Worm (Caenorhabditis elegans): ENCODE results near the gene vps-16.

The vps-16 gene

ce11 chrIII:6432939-6433338, at the start of gene vps-16:
vps-16 (plus strand) TSS chrIII:6433239.
- TF ChIP-seq dao-5 (tag; optimal IDR thresholded peaks at IDR 0.05) (no peak), W03F9.2 (tag; optimal IDR thresholded peaks at IDR 0.05) (no peak), him-1 (tag; optimal IDR thresholded peaks at IDR 0.05) (no peak)

- TF ChIP-seq W03F9.2 (tag; optimal IDR thresholded peaks at IDR 0.05) (no peak), dao-5 (tag; optimal IDR thresholded peaks at IDR 0.05) (no peak), him-1 (tag; optimal IDR thresholded peaks at IDR 0.05) (no peak)
These were observed 43.5 kb upstream of the vps-16 start, which contains the start of gene C16A3.2 for ce11 chrIII:6389533-6389932. C16A3.2 (plus strand) TSS chrIII:6389833.

- TF ChIP-seq him-1 (tag; optimal IDR thresholded peaks at IDR 0.05) (no peak), W03F9.2 (tag; optimal IDR thresholded peaks at IDR 0.05) (no peak), dao-5 (tag; optimal IDR thresholded peaks at IDR 0.05) (no peak)
These were observed 42.4 kb upstream of the vps-16 start, which contains the start of gene smrc-1 for ce11 chrIII:6390644-6391043. smrc-1 (plus strand) TSS chrIII:6390944.

- no peak for TF ChIP-seq W03F9.2 (tag; optimal IDR thresholded peaks at IDR 0.05)
- no peak for TF ChIP-seq dao-5 (tag; optimal IDR thresholded peaks at IDR 0.05)
- TF ChIP-seq him-1 (tag; optimal IDR thresholded peaks at IDR 0.05), result no peak
These were observed 37.3 kb upstream of the vps-16 start, which contains the start of gene oatr-1 for ce11 chrIII:6395706-6396232. oatr-1 (minus strand) TSS chrIII:6396182.

ce11 chrIII:6396381-6396780, 36.7 kb upstream of the vps-16 start:
- TF ChIP-seq him-1 (tag; optimal IDR thresholded peaks at IDR 0.05), result no peak

- no peak for TF ChIP-seq dao-5 (tag; optimal IDR thresholded peaks at IDR 0.05)
- no peak for TF ChIP-seq W03F9.2 (tag; optimal IDR thresholded peaks at IDR 0.05)
- no peak for TF ChIP-seq him-1 (tag; optimal IDR thresholded peaks at IDR 0.05)
These were observed 34.9 kb upstream of the vps-16 start for ce11 chrIII:6398124-6398523.

ce11 chrIII:6399424-6399823, 33.6 kb upstream of the vps-16 start:
- TF ChIP-seq dao-5 (tag; optimal IDR thresholded peaks at IDR 0.05) (no peak), W03F9.2 (tag; optimal IDR thresholded peaks at IDR 0.05) (no peak), him-1 (tag; optimal IDR thresholded peaks at IDR 0.05) (no peak)

DNA sequence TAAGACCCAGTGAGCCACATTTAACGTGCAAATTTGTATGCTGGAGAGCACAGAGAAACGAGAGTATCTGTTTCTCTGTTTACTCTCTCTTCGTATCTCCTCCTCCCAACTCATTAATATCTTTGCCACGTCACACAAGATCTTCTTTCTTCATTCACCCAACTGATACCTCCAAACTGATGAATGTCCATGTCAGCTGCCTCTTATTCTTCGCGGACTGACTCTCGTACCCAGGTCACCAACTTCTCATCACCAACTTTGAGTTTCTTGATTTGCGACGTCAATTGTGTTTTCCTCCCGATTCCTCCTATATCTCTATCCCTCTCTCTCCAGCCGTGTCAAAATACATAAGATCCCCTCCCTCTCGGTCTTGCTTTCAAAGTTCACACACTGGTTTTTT, 30.7 kb upstream of the vps-16 start:
- no peak for TF ChIP-seq W03F9.2 (tag; optimal IDR thresholded peaks at IDR 0.05)
- no peak for TF ChIP-seq dao-5 (tag; optimal IDR thresholded peaks at IDR 0.05)
- no peak for TF ChIP-seq him-1 (tag; optimal IDR thresholded peaks at IDR 0.05)

- no peak for TF ChIP-seq dao-5 (tag; optimal IDR thresholded peaks at IDR 0.05)
These were observed 30.2 kb upstream of the vps-16 start for ce11 chrIII:6402810-6403209.

DNA sequence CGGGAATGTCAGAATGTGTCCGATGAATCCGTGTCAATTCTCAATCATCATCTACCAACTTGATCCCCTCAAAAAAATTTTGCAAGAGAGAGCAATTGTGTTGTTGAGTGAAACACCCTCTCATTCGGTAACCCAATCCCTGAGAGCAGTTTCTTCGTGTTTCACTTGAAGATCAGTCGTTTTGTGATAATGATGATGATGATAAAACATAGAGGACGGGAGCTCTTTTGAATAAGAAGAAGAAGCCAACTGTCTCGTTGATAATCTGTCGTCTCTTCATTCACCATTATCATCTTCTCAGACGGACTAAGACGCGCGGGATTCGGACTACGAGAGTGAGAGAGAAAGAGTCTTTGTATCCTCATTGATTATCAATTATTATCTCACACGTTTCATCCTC, 27.9 kb upstream of the vps-16 start:
- no peak for TF ChIP-seq him-1 (tag; optimal IDR thresholded peaks at IDR 0.05)
- TF ChIP-seq dao-5 (tag; optimal IDR thresholded peaks at IDR 0.05), result no peak
- no peak for TF ChIP-seq W03F9.2 (tag; optimal IDR thresholded peaks at IDR 0.05)

- no peak for TF ChIP-seq W03F9.2 (tag; optimal IDR thresholded peaks at IDR 0.05)
- no peak for TF ChIP-seq him-1 (tag; optimal IDR thresholded peaks at IDR 0.05)
- no peak for TF ChIP-seq dao-5 (tag; optimal IDR thresholded peaks at IDR 0.05)
These were observed 26.2 kb upstream of the vps-16 start, which contains the start of gene let-756 for ce11 chrIII:6406829-6407228. let-756 (plus strand) TSS chrIII:6407129.

- TF ChIP-seq him-1 (tag; optimal IDR thresholded peaks at IDR 0.05), result no peak
- TF ChIP-seq dao-5 (tag; optimal IDR thresholded peaks at IDR 0.05), result no peak
- no peak for TF ChIP-seq W03F9.2 (tag; optimal IDR thresholded peaks at IDR 0.05)
These were observed 21.6 kb upstream of the vps-16 start for ce11 chrIII:6411430-6411829.

- TF ChIP-seq him-1 (tag; optimal IDR thresholded peaks at IDR 0.05) (no peak), dao-5 (tag; optimal IDR thresholded peaks at IDR 0.05) (no peak), W03F9.2 (tag; optimal IDR thresholded peaks at IDR 0.05) (no peak)
These were observed 21.1 kb upstream of the vps-16 start, which contains the start of gene C05D11.5 for ce11 chrIII:6411914-6412313. C05D11.5 (minus strand) TSS chrIII:6412014.

DNA sequence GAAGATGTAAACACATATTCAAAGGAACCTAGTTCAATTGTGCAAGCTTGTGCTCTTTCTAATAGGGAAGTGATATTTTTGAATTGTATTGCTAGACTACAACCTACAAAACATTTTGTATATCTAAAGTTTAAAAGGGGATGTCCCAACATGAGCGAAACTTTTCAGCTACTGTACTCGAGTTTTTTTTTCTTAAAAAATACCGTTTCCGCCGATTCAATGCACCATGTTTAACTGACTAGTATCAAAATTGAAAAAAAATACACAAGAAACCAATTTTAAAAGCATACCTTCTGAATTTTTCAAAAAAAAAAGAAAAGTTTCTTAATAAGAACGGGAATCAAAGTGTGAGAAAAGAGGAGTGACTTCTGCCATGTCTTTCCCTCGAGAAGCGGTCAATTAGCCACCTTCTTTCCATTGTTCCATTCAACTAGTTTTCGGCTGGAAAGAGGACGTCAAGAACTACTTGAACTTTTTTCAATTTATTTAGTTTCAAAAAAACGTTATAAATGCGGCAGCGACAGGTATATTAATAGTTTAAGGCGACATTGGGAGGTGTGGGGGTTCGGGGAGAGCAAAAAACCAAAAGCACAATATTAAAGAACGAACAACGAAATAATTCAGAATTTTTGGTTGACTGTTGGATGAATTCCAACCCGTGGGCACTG, 17.6 kb upstream of the vps-16 start, which contains the start of gene nas-4:
Gene nas-4 (minus strand): TSS at position 351 of the 668 bp plus-strand sequence.
- TF ChIP-seq him-1 (tag; optimal IDR thresholded peaks at IDR 0.05) (no peak), W03F9.2 (tag; optimal IDR thresholded peaks at IDR 0.05) (no peak), dao-5 (tag; optimal IDR thresholded peaks at IDR 0.05) (no peak)

ce11 chrIII:6418254-6418653, 14.8 kb upstream of the vps-16 start:
- TF ChIP-seq W03F9.2 (tag; optimal IDR thresholded peaks at IDR 0.05) (no peak), dao-5 (tag; optimal IDR thresholded peaks at IDR 0.05) (no peak), him-1 (tag; optimal IDR thresholded peaks at IDR 0.05) (no peak)

All from whole organism, L4/young adult.